Worm (Caenorhabditis elegans) whole organism, late embryonic: ENCODE results near the gene K04A8.1.

Experiments used
- ama-1 ChIP-seq: fragments of 150-350 bp; optimal IDR thresholded peaks from 2 replicates; lab custom pipeline; 2014
- ceh-19 ChIP-seq: fragments of 200-800 bp; sonication (Bioruptor generic); optimal IDR thresholded peaks from 2 replicates; lab custom pipeline; 2018; ENCODE audit warnings: mild to moderate bottlenecking, missing genetic modification characterization, missing compliant biosample characterization
- ceh-31 ChIP-seq: sonication (generic microtip); optimal IDR thresholded peaks from 2 replicates; lab custom pipeline; 2016; ENCODE audit warnings: missing genetic modification characterization, missing compliant biosample characterization
- che-1 ChIP-seq: sonication (generic microtip); optimal IDR thresholded peaks from 2 replicates; lab custom pipeline; 2016; ENCODE audit warnings: mild to moderate bottlenecking, missing genetic modification characterization, missing compliant biosample characterization
- elt-2 ChIP-seq: sonication (generic microtip); optimal IDR thresholded peaks from 2 replicates; lab custom pipeline; 2016; ENCODE audit warnings: missing genetic modification reagents, missing genetic modification characterization, missing compliant biosample characterization
- hlh-30 ChIP-seq: sonication (generic microtip); optimal IDR thresholded peaks from 2 replicates; lab custom pipeline; 2017; ENCODE audit warnings: antibody characterized with exemption, missing genetic modification characterization, missing compliant biosample characterization; ENCODE audit not compliant: insufficient read depth
- npax-4 ChIP-seq: sonication (generic microtip); optimal IDR thresholded peaks from 2 replicates; lab custom pipeline; 2016; ENCODE audit warnings: missing genetic modification characterization, missing compliant biosample characterization
- pha-4 ChIP-seq: fragments of 150-350 bp; optimal IDR thresholded peaks from 2 replicates; lab custom pipeline; 2018; ENCODE audit warnings: missing biosample characterization, missing genetic modification reagents, missing genetic modification characterization
- tbx-2 ChIP-seq: sonication (generic microtip); optimal IDR thresholded peaks from 2 replicates; lab custom pipeline; 2016; ENCODE audit warnings: missing genetic modification characterization, missing compliant biosample characterization
- ttx-3 ChIP-seq: sonication (generic microtip); optimal IDR thresholded peaks from 2 replicates; lab custom pipeline; 2016; ENCODE audit warnings: missing genetic modification reagents, missing genetic modification characterization, missing compliant biosample characterization
- unc-55 ChIP-seq: sonication (generic microtip); optimal IDR thresholded peaks from 2 replicates; lab custom pipeline; 2017; ENCODE audit warnings: missing biosample characterization, missing genetic modification reagents, missing genetic modification characterization

DNA sequence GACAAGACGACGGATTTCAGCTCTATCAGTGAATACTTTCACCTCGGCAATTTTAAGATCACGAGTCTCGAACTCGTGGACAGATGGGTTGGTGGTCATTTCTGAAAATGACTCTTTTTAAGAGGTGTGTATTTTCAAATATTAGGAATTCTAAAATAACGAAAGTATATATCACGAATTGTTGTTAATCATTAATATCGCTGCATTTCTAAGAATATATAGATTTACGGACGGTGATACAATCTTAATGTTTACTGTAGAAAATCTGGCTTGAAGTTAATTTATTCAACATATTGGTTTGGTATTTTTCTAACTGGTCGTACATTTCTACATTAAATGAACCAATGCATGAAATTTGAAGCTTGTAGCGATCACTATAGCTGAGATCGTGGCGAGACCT lies 39.1 kb downstream of the K04A8.1 start, which contains the start of gene ZK1055.7:
- TF ChIP-seq pha-4 (no peak), ama-1 (lab: Kevin White, UChicago) (no peak), tbx-2 (tag; lab: Kevin White, UChicago) (no peak), unc-55 (GFP tag; lab: Kevin White, UChicago) (no peak), che-1 (tag; lab: Kevin White, UChicago) (no peak), ceh-19 (GFP tag; lab: Kevin White, UChicago) (no peak), npax-4 (tag; lab: Kevin White, UChicago) (no peak), ceh-31 (no peak), hlh-30 (tag; lab: Kevin White, UChicago) (no peak), elt-2 (tag; lab: Kevin White, UChicago) (no peak), ttx-3 (tag; lab: Kevin White, UChicago) (no peak)
